Worm (Caenorhabditis elegans) whole organism, L1 larva: ENCODE data around the gene T23B12.11.
A peak's percentile ranks its signal among the peaks of the same experiment; 100 is the strongest.

ENCODE experiments used
- F16B12.6 ChIP-seq: fragments of 150-350 bp; optimal IDR thresholded peaks from 2 replicates; lab custom pipeline; 2014; ENCODE audit warnings: missing biosample characterization, missing genetic modification characterization
- ama-1 ChIP-seq: fragments of 150-350 bp; optimal IDR thresholded peaks from 2 replicates; lab custom pipeline; 2014
- isw-1 ChIP-seq: fragments of 200-800 bp; sonication (Bioruptor generic); IDR thresholded peaks from 2 replicates; pipeline ENCODE4 v1.3.6; 2022; ENCODE audit warnings: missing genetic modification characterization, missing compliant biosample characterization

- TF ChIP-seq ama-1 (lab: Kevin White, UChicago) (no peak), F16B12.6 (tag; lab: Kevin White, UChicago) (peak; percentile 24), isw-1 (GFP tag; lab: Robert Waterston, UW) (peak; percentile 74)
These were observed 6.9 kb downstream of the T23B12.11 start, which contains the start of the genes dnj-22 and natc-1 for ce11 chrV:8462074-8462473.
